Worm (Caenorhabditis elegans) whole organism, L4 larva: ENCODE results near the gene W06H8.6.

Experiments
- F10B5.3 ChIP-seq: sonication (generic microtip); optimal IDR thresholded peaks from 2 replicates; lab custom pipeline; 2016; ENCODE audit warnings: mild to moderate bottlenecking, missing genetic modification characterization, missing compliant biosample characterization
- F49E8.2 ChIP-seq: sonication (generic microtip); optimal IDR thresholded peaks from 2 replicates; lab custom pipeline; 2016; ENCODE audit warnings: missing compliant biosample characterization, mild to moderate bottlenecking, missing genetic modification characterization, borderline replicate concordance
- Y5F2A.4 ChIP-seq: fragments of 200-800 bp; sonication (Bioruptor generic); optimal IDR thresholded peaks from 2 replicates; lab custom pipeline; 2018; ENCODE audit warnings: mild to moderate bottlenecking, missing genetic modification characterization, missing compliant biosample characterization
- ZK337.2 ChIP-seq: fragments of 200-800 bp; sonication (Bioruptor generic); IDR thresholded peaks from 2 replicates; pipeline ENCODE4 v1.3.6; 2022; ENCODE audit warnings: missing genetic modification reagents, missing genetic modification characterization, missing compliant biosample characterization
- ZK546.5 ChIP-seq, 2 experiments: sonication (generic microtip); optimal IDR thresholded peaks; 2 replicates each; lab custom pipeline; 2017; ENCODE audit warnings: missing biosample characterization in 2 of 2, missing genetic modification characterization in 2 of 2
- aly-2 ChIP-seq: sonication (generic microtip); optimal IDR thresholded peaks from 2 replicates; lab custom pipeline; 2018; ENCODE audit warnings: missing biosample characterization, missing genetic modification characterization
- ceh-32 ChIP-seq: sonication (generic microtip); optimal IDR thresholded peaks from 2 replicates; lab custom pipeline; 2016; ENCODE audit warnings: mild to moderate bottlenecking, missing genetic modification characterization, missing compliant biosample characterization; ENCODE audit not compliant: poor library complexity
- ceh-82 ChIP-seq: sonication (generic microtip); optimal IDR thresholded peaks from 2 replicates; lab custom pipeline; 2017; ENCODE audit warnings: missing biosample characterization, missing genetic modification characterization
- cey-2 ChIP-seq: sonication (generic microtip); optimal IDR thresholded peaks from 3 replicates; lab custom pipeline; 2017; ENCODE audit warnings: missing genetic modification characterization, mild to moderate bottlenecking, missing compliant biosample characterization, antibody characterized with exemption, borderline replicate concordance; ENCODE audit not compliant: insufficient read depth
- ctbp-1 ChIP-seq: fragments of 200-800 bp; sonication (Bioruptor generic); IDR thresholded peaks from 2 replicates; pipeline ENCODE4 v1.3.6; 2022; ENCODE audit warnings: missing genetic modification reagents, missing genetic modification characterization, missing compliant biosample characterization
- daf-8 ChIP-seq: fragments of 200-800 bp; sonication (Bioruptor generic); IDR thresholded peaks from 2 replicates; pipeline ENCODE4 v1.3.6; 2022; ENCODE audit warnings: missing genetic modification characterization, missing compliant biosample characterization
- dmd-8 ChIP-seq: fragments of 200-800 bp; sonication (Bioruptor generic); IDR thresholded peaks from 2 replicates; pipeline ENCODE4 v1.3.6; 2022; ENCODE audit warnings: missing genetic modification characterization, missing compliant biosample characterization
- dmd-9 ChIP-seq: fragments of 200-800 bp; sonication (Bioruptor generic); IDR thresholded peaks from 2 replicates; pipeline ENCODE4 v1.3.6; 2022; ENCODE audit warnings: missing genetic modification reagents, missing genetic modification characterization, missing compliant biosample characterization
- dpl-1 ChIP-seq: fragments of 150-350 bp; optimal IDR thresholded peaks from 2 replicates; lab custom pipeline; 2014; ENCODE audit warnings: missing biosample characterization, missing genetic modification reagents, missing genetic modification characterization
- dve-1 ChIP-seq: sonication (generic microtip); optimal IDR thresholded peaks from 2 replicates; lab custom pipeline; 2017; ENCODE audit warnings: antibody characterized with exemption, mild to moderate bottlenecking, missing genetic modification characterization, missing compliant biosample characterization; ENCODE audit not compliant: insufficient read depth
- egl-27 ChIP-seq: sonication (generic microtip); optimal IDR thresholded peaks from 3 replicates; lab custom pipeline; 2017; ENCODE audit warnings: missing biosample characterization, missing genetic modification reagents, missing genetic modification characterization
- fkh-10 ChIP-seq: fragments of 150-350 bp; optimal IDR thresholded peaks from 2 replicates; lab custom pipeline; 2014; ENCODE audit warnings: missing biosample characterization, missing genetic modification reagents, missing genetic modification characterization
- fos-1 ChIP-seq: fragments of 150-350 bp; optimal IDR thresholded peaks from 2 replicates; lab custom pipeline; 2014; ENCODE audit warnings: missing biosample characterization, missing genetic modification characterization
- gei-8 ChIP-seq: fragments of 200-800 bp; sonication (Bioruptor generic); optimal IDR thresholded peaks from 2 replicates; lab custom pipeline; 2018; ENCODE audit warnings: mild to moderate bottlenecking, missing genetic modification characterization, missing compliant biosample characterization
- hmg-1.1 ChIP-seq: fragments of 200-800 bp; sonication (Bioruptor generic); IDR thresholded peaks from 2 replicates; pipeline ENCODE4 v1.3.6; 2022; ENCODE audit warnings: missing genetic modification reagents, missing genetic modification characterization, missing compliant biosample characterization
- jun-1 ChIP-seq: fragments of 150-350 bp; optimal IDR thresholded peaks from 2 replicates; lab custom pipeline; 2014; ENCODE audit warnings: missing biosample characterization, missing genetic modification reagents, missing genetic modification characterization
- lin-13 ChIP-seq: fragments of 150-350 bp; optimal IDR thresholded peaks from 2 replicates; lab custom pipeline; 2014; ENCODE audit warnings: missing biosample characterization, missing genetic modification reagents, missing genetic modification characterization
- lin-38 ChIP-seq: fragments of 200-800 bp; sonication (Bioruptor generic); IDR thresholded peaks from 2 replicates; pipeline ENCODE4 v1.3.6; 2022; ENCODE audit warnings: missing genetic modification reagents, missing genetic modification characterization, missing compliant biosample characterization
- lir-3 ChIP-seq: sonication (generic microtip); optimal IDR thresholded peaks from 2 replicates; lab custom pipeline; 2016; ENCODE audit warnings: mild to moderate bottlenecking, missing genetic modification characterization, missing compliant biosample characterization
- madf-5 ChIP-seq, 2 experiments: fragments of 200-800 bp; sonication (Bioruptor generic); IDR thresholded peaks; 2 replicates each; pipeline ENCODE4 v1.3.6; 2022; ENCODE audit warnings: missing compliant biosample characterization in 2 of 2, missing genetic modification characterization in 2 of 2
- madf-9 ChIP-seq: fragments of 200-800 bp; sonication (Bioruptor generic); conservative IDR thresholded peaks from 2 replicates; pipeline ENCODE4 v1.3.6; 2022; ENCODE audit warnings: missing genetic modification reagents, missing genetic modification characterization, missing compliant biosample characterization
- mdt-29 ChIP-seq: fragments of 200-800 bp; sonication (Bioruptor generic); IDR thresholded peaks from 2 replicates; pipeline ENCODE4 v1.3.6; 2022; ENCODE audit warnings: missing genetic modification reagents, missing genetic modification characterization, missing compliant biosample characterization
- mxl-2 ChIP-seq: fragments of 200-800 bp; sonication (Bioruptor generic); conservative IDR thresholded peaks from 2 replicates; pipeline ENCODE4 v1.3.6; 2022; ENCODE audit warnings: missing genetic modification reagents, missing genetic modification characterization, missing compliant biosample characterization
- nhr-10 ChIP-seq: fragments of 150-350 bp; optimal IDR thresholded peaks from 2 replicates; lab custom pipeline; 2014; ENCODE audit warnings: missing biosample characterization, missing genetic modification characterization
- nhr-102 ChIP-seq: sonication (generic microtip); optimal IDR thresholded peaks from 2 replicates; lab custom pipeline; 2016; ENCODE audit warnings: mild to moderate bottlenecking, missing genetic modification characterization, moderate library complexity, missing compliant biosample characterization
- nhr-11 ChIP-seq: fragments of 150-350 bp; optimal IDR thresholded peaks from 2 replicates; lab custom pipeline; 2014; ENCODE audit warnings: missing biosample characterization, missing genetic modification characterization
- nhr-111 ChIP-seq: fragments of 200-800 bp; sonication (Bioruptor generic); optimal IDR thresholded peaks from 2 replicates; lab custom pipeline; 2018; ENCODE audit warnings: mild to moderate bottlenecking, missing genetic modification characterization, missing compliant biosample characterization
- nhr-25 ChIP-seq: sonication (generic microtip); optimal IDR thresholded peaks from 2 replicates; lab custom pipeline; 2017; ENCODE audit warnings: missing genetic modification characterization, mild to moderate bottlenecking, missing compliant biosample characterization, antibody characterized with exemption, moderate library complexity, borderline replicate concordance; ENCODE audit not compliant: insufficient read depth
- nhr-28 ChIP-seq: fragments of 150-350 bp; optimal IDR thresholded peaks from 2 replicates; lab custom pipeline; 2014; ENCODE audit warnings: missing biosample characterization, missing genetic modification characterization
- nhr-41 ChIP-seq: fragments of 200-800 bp; sonication (Bioruptor generic); IDR thresholded peaks from 2 replicates; pipeline ENCODE4 v1.3.6; 2022; ENCODE audit warnings: missing genetic modification reagents, missing genetic modification characterization, missing compliant biosample characterization
- nhr-42 ChIP-seq: fragments of 200-800 bp; sonication (Bioruptor generic); IDR thresholded peaks from 2 replicates; pipeline ENCODE4 v1.3.6; 2022; ENCODE audit warnings: missing genetic modification characterization, missing compliant biosample characterization
- pqm-1 ChIP-seq: sonication (generic microtip); optimal IDR thresholded peaks from 2 replicates; lab custom pipeline; 2017; ENCODE audit warnings: missing biosample characterization, missing genetic modification characterization
- saeg-2 ChIP-seq: fragments of 200-800 bp; sonication (Bioruptor generic); IDR thresholded peaks from 2 replicates; pipeline ENCODE4 v1.3.6; 2022; ENCODE audit warnings: missing genetic modification reagents, missing genetic modification characterization, missing compliant biosample characterization
- sdz-12 ChIP-seq: fragments of 200-800 bp; sonication (Bioruptor generic); optimal IDR thresholded peaks from 2 replicates; lab custom pipeline; 2018; ENCODE audit warnings: mild to moderate bottlenecking, missing genetic modification characterization, missing compliant biosample characterization
- skn-1 ChIP-seq: fragments of 150-350 bp; optimal IDR thresholded peaks from 2 replicates; lab custom pipeline; 2014; ENCODE audit warnings: missing biosample characterization, missing genetic modification characterization
- tra-1 ChIP-seq: fragments of 200-800 bp; sonication (Bioruptor generic); IDR thresholded peaks from 2 replicates; pipeline ENCODE4 v1.3.6; 2022; ENCODE audit warnings: missing genetic modification reagents, missing genetic modification characterization, missing compliant biosample characterization
- unc-39 ChIP-seq: sonication (generic microtip); optimal IDR thresholded peaks from 2 replicates; lab custom pipeline; 2017; ENCODE audit warnings: missing biosample characterization, missing genetic modification characterization
- zfp-2 ChIP-seq: sonication (generic microtip); optimal IDR thresholded peaks from 2 replicates; lab custom pipeline; 2016; ENCODE audit warnings: mild to moderate bottlenecking, missing genetic modification characterization, missing compliant biosample characterization
- zip-2 ChIP-seq: fragments of 150-350 bp; optimal IDR thresholded peaks from 2 replicates; lab custom pipeline; 2014; ENCODE audit warnings: missing biosample characterization, missing genetic modification characterization

W06H8.6 gene

DNA sequence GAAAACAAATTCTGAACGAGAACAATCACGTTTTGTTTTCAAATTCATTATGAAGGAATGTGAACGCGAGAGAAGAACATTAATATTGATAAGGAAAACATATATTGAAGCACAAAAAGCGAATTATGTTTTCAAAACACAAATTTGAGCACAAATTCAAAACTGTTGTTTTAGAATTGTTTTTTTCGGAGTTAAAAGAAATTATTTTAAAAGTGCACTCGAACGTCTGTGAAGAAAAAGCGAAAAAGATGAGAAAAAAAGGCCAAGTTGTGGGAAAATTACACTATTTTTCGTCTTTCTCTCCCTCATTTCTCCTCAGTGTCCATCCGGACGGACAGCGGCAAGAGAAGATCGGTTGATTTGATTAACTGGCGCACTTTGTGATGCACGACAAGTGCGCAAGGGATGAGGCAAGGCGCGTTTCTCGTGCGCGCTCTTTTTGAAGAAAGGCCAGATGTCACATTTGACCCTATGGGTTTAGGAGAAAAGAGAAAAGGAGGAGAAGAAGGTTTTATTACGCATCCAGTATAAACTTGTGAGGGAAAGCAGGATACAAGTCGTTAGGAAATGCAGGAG, 40.5 kb upstream of the W06H8.6 start, which contains the start of gene mrck-1 (continued):
- TF ChIP-seq nhr-111 (GFP tag; lab: Kevin White, UChicago) (no peak), dpl-1 (GFP tag; lab: Kevin White, UChicago) (peak; percentile 81), nhr-25 (tag; lab: Kevin White, UChicago) (peak; percentile 52), madf-9 (peak; percentile 72; the same call in 1 of the 2 replicates), sdz-12 (GFP tag; lab: Kevin White, UChicago) (no peak), ceh-82 (tag; lab: Kevin White, UChicago) (no peak), gei-8 (GFP tag; lab: Kevin White, UChicago) (no peak), nhr-11 (tag; lab: Kevin White, UChicago) (peak; percentile 93), ctbp-1 (peak; percentile 97), fkh-10 (GFP tag; lab: Kevin White, UChicago) (peak; percentile 94), F49E8.2 (tag; lab: Kevin White, UChicago) (no peak), nhr-41 (GFP tag; lab: Robert Waterston, UW) (peak; percentile 55; the same call in 1 of the 2 replicates), cey-2 (tag; lab: Kevin White, UChicago) (no peak), egl-27 (no peak), fos-1 (tag; lab: Kevin White, UChicago) (no peak), ceh-32 (tag; lab: Kevin White, UChicago) (peak; percentile 70), jun-1 (peak; percentile 51), F10B5.3 (peak; percentile 50), pqm-1 (tag; lab: Kevin White, UChicago) (no peak)

ce11 chrV:6259139-6259538, 32.3 kb upstream of the W06H8.6 start, which contains the start of gene K08B12.1:
Gene K08B12.1, plus strand, starts transcription at chrV:6259367.
- TF ChIP-seq nhr-28: peak; percentile 1
- no peak for TF ChIP-seq zip-2 (tag; lab: Kevin White, UChicago)

DNA sequence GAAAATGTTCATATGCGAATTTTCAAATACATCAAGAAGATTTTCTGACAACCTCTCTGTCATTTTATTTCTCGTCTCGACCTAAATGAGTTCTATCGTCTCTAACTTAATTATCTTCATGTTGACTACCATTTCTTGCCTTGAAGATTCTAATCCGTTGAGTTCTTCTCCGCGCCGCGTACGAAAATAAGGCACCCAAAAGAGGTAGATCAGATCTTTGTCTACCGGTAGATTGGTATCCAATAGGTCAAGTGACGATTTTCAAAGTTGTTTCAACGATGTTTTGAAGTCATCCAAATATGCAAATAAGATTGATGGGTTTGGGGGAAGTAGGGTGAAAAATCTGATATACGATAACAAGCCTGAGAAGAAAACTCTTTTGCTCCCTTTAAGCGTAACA, 27.1 kb upstream of the W06H8.6 start:
- TF ChIP-seq lir-3 (tag; lab: Kevin White, UChicago) (no peak), dmd-8 (GFP tag; lab: Robert Waterston, UW) (no peak), ZK546.5 (tag; optimal IDR thresholded peaks at IDR 0.05; lab: Kevin White, UChicago) (no peak), lin-38 (GFP tag; lab: Robert Waterston, UW) (no peak), dve-1 (tag; lab: Kevin White, UChicago) (no peak), fos-1 (tag; lab: Kevin White, UChicago) (no peak), nhr-42 (GFP tag; lab: Robert Waterston, UW) (no peak), pqm-1 (tag; lab: Kevin White, UChicago) (no peak), jun-1 (no peak), nhr-10 (tag; lab: Kevin White, UChicago) (no peak), tra-1 (GFP tag; lab: Robert Waterston, UW) (no peak), mdt-29 (GFP tag; lab: Robert Waterston, UW) (no peak), hmg-1.1 (GFP tag; lab: Robert Waterston, UW) (no peak), ceh-82 (tag; lab: Kevin White, UChicago) (no peak), fkh-10 (GFP tag; lab: Kevin White, UChicago) (no peak), daf-8 (no peak)

DNA sequence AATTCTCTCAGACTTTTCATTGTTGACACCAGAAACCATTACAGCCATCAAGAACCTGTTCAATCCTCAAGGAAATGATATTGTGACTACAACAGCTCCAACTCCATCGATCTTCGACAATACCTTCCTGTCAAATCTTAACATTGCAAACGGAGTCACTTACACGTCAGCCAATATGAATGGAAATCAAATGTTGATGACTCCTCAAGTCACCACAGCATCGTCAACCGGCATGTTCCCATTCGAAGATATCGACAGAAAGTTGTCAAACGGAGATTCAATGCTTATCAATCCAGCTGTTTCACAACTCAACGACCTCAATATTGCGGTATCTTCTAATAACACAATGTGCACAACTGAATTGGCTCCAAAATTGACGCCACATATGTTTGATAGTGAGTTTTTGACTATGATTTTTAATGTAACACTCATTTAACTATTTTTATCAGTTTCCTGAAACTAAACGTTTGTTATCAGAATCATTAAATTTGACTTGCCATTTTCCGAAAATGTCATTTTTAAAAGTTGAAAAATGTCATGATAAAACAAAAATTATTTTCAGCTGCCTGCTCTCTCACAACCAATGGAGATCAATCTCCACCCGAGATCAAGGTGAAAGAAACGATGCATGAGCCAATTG, 24.3 kb upstream of the W06H8.6 start:
- TF ChIP-seq lin-13 (no peak), madf-5 (GFP tag; IDR thresholded peaks at IDR 0.05; lab: Robert Waterston, UW) (no peak), nhr-102 (tag; lab: Kevin White, UChicago) (no peak), dmd-9 (no peak), aly-2 (tag; lab: Kevin White, UChicago) (no peak), zfp-2 (tag; lab: Kevin White, UChicago) (no peak), nhr-111 (GFP tag; lab: Kevin White, UChicago) (no peak), mxl-2 (GFP tag; lab: Robert Waterston, UW) (no peak), skn-1 (tag; lab: Kevin White, UChicago) (no peak), zip-2 (tag; lab: Kevin White, UChicago) (no peak), egl-27 (no peak), Y5F2A.4 (no peak), unc-39 (tag; lab: Kevin White, UChicago) (no peak), nhr-42 (GFP tag; lab: Robert Waterston, UW) (no peak), ZK337.2 (GFP tag; lab: Robert Waterston, UW) (no peak), ZK546.5 (tag; optimal IDR thresholded peaks at IDR 0.05; lab: Kevin White, UChicago) (no peak), saeg-2 (no peak), ceh-32 (tag; lab: Kevin White, UChicago) (no peak)
